Worm (Caenorhabditis elegans) whole organism, L3 larva: ENCODE measurements around the gene str-73.

Source experiments
- R02D3.7 ChIP-seq: fragments of 150-350 bp; optimal IDR thresholded peaks from 2 replicates; lab custom pipeline; 2014; ENCODE audit warnings: missing biosample characterization, missing genetic modification characterization
- aly-2 ChIP-seq: fragments of 150-350 bp; optimal IDR thresholded peaks from 2 replicates; lab custom pipeline; 2014; ENCODE audit warnings: missing biosample characterization, missing genetic modification characterization
- ama-1 ChIP-seq: fragments of 150-350 bp; optimal IDR thresholded peaks from 2 replicates; lab custom pipeline; 2018
- egl-27 ChIP-seq: sonication (generic microtip); optimal IDR thresholded peaks from 4 replicates; lab custom pipeline; 2017; ENCODE audit warnings: missing biosample characterization, missing genetic modification reagents, missing genetic modification characterization
- elt-1 ChIP-seq: fragments of 150-350 bp; optimal IDR thresholded peaks from 2 replicates; lab custom pipeline; 2014; ENCODE audit warnings: missing biosample characterization, missing genetic modification characterization
- nhr-237 ChIP-seq: fragments of 150-350 bp; optimal IDR thresholded peaks from 2 replicates; lab custom pipeline; 2014; ENCODE audit warnings: missing biosample characterization, missing genetic modification characterization
- nhr-28 ChIP-seq: fragments of 150-350 bp; optimal IDR thresholded peaks from 2 replicates; lab custom pipeline; 2014; ENCODE audit warnings: missing biosample characterization, missing genetic modification characterization
- pqm-1 ChIP-seq: fragments of 150-350 bp; optimal IDR thresholded peaks from 2 replicates; lab custom pipeline; 2017; ENCODE audit warnings: missing biosample characterization, missing genetic modification characterization, inconsistent platforms
- skn-1 ChIP-seq: fragments of 150-350 bp; optimal IDR thresholded peaks from 2 replicates; lab custom pipeline; 2014; ENCODE audit warnings: missing biosample characterization, missing genetic modification characterization
- ztf-4 ChIP-seq: fragments of 150-350 bp; optimal IDR thresholded peaks from 2 replicates; lab custom pipeline; 2014; ENCODE audit warnings: missing biosample characterization, missing genetic modification characterization

- TF ChIP-seq aly-2 (tag; lab: Kevin White, UChicago) (no peak), ztf-4 (no peak), ama-1 (lab: Kevin White, UChicago) (no peak), pqm-1 (tag; lab: Kevin White, UChicago) (no peak), nhr-28 (tag; lab: Kevin White, UChicago) (no peak), elt-1 (tag; lab: Kevin White, UChicago) (no peak), egl-27 (no peak), R02D3.7 (tag; lab: Kevin White, UChicago) (no peak), nhr-237 (tag; lab: Kevin White, UChicago) (no peak), skn-1 (no peak)
These were observed 29.3 kb downstream of the str-73 start for ce11 chrV:16459377-16459776.
